Worm (Caenorhabditis elegans) whole organism, L3 larva: ENCODE measurements around the gene fbxb-44.

Source experiments
- ama-1 ChIP-seq: fragments of 150-350 bp; optimal IDR thresholded peaks from 2 replicates; lab custom pipeline; 2018
- ceh-28 ChIP-seq: fragments of 150-350 bp; optimal IDR thresholded peaks from 2 replicates; lab custom pipeline; 2014; ENCODE audit warnings: missing biosample characterization, missing genetic modification reagents, missing genetic modification characterization
- elt-1 ChIP-seq: fragments of 150-350 bp; optimal IDR thresholded peaks from 2 replicates; lab custom pipeline; 2014; ENCODE audit warnings: missing biosample characterization, missing genetic modification characterization
- elt-2 ChIP-seq: sonication (generic microtip); optimal IDR thresholded peaks from 2 replicates; lab custom pipeline; 2016; ENCODE audit warnings: missing genetic modification reagents, mild to moderate bottlenecking, missing genetic modification characterization, missing compliant biosample characterization
- hmg-11 ChIP-seq: sonication (generic microtip); optimal IDR thresholded peaks from 2 replicates; lab custom pipeline; 2016; ENCODE audit warnings: missing genetic modification characterization, missing compliant biosample characterization
- jun-1 ChIP-seq: fragments of 150-350 bp; optimal IDR thresholded peaks from 2 replicates; lab custom pipeline; 2014; ENCODE audit warnings: missing biosample characterization, missing genetic modification reagents, missing genetic modification characterization
- lin-39 ChIP-seq: fragments of 150-350 bp; optimal IDR thresholded peaks from 2 replicates; lab custom pipeline; 2018; ENCODE audit warnings: missing biosample characterization, missing genetic modification reagents, missing genetic modification characterization
- lsy-12 ChIP-seq: sonication (generic microtip); optimal IDR thresholded peaks from 2 replicates; lab custom pipeline; 2016; ENCODE audit warnings: mild to moderate bottlenecking, missing genetic modification characterization, missing compliant biosample characterization
- nhr-12 ChIP-seq: fragments of 150-350 bp; optimal IDR thresholded peaks from 2 replicates; lab custom pipeline; 2014; ENCODE audit warnings: missing biosample characterization, missing genetic modification characterization
- pqm-1 ChIP-seq: fragments of 150-350 bp; optimal IDR thresholded peaks from 2 replicates; lab custom pipeline; 2017; ENCODE audit warnings: missing biosample characterization, missing genetic modification characterization, inconsistent platforms
- unc-39 ChIP-seq: sonication (generic microtip); optimal IDR thresholded peaks from 4 replicates; lab custom pipeline; 2017; ENCODE audit warnings: missing biosample characterization, missing genetic modification characterization
- unc-62 ChIP-seq: fragments of 150-350 bp; sonication (generic microtip); optimal IDR thresholded peaks from 4 replicates; lab custom pipeline; 2014; ENCODE audit warnings: missing biosample characterization, missing genetic modification reagents, missing genetic modification characterization

DNA sequence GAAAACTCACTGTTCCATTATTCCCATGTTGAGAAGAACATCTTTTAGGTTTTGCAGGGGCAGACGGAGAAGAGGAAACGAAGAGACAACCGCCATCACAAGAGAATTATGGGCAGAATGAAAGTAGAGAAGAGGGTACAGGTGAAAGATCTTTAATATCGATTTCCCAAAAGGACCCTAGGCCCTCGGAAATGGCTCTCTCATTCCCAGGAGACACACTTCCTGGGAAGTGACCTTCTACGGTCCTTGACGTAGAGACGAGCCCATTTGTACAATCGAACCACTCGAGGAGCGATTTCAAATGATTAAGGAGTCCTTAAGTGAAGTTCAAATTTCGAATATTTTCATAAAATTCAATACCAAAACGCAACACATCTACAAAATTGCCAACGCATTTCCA is 32.3 kb downstream of the fbxb-44 start, which contains the start of gene fbxb-46:
- TF ChIP-seq elt-2 (tag; lab: Kevin White, UChicago) (no peak), pqm-1 (tag; lab: Kevin White, UChicago) (no peak), hmg-11 (tag; lab: Kevin White, UChicago) (no peak), unc-39 (tag; lab: Kevin White, UChicago) (no peak), lin-39 (tag; lab: Kevin White, UChicago) (no peak), elt-1 (no peak), lsy-12 (no peak), ceh-28 (tag; lab: Kevin White, UChicago) (no peak), jun-1 (tag; lab: Kevin White, UChicago) (no peak), nhr-12 (no peak), unc-62 (no peak), ama-1 (lab: Kevin White, UChicago) (no peak)
